Worm (Caenorhabditis elegans) whole organism, early embryonic: ENCODE data around the gene srh-276.
A peak's percentile ranks its signal among the peaks of the same experiment; 100 is the strongest.

Experiments
- B0310.2 ChIP-seq: sonication (generic microtip); optimal IDR thresholded peaks from 2 replicates; lab custom pipeline; 2016; ENCODE audit warnings: mild to moderate bottlenecking, missing genetic modification characterization, missing compliant biosample characterization
- F13C5.2 ChIP-seq: sonication (generic microtip); optimal IDR thresholded peaks from 2 replicates; lab custom pipeline; 2017; ENCODE audit warnings: mild to moderate bottlenecking, missing genetic modification characterization, inconsistent platforms, missing compliant biosample characterization
- aly-1 ChIP-seq: sonication (generic microtip); optimal IDR thresholded peaks from 2 replicates; lab custom pipeline; 2016; ENCODE audit warnings: missing genetic modification characterization, missing compliant biosample characterization
- ama-1 ChIP-seq: fragments of 150-350 bp; optimal IDR thresholded peaks from 2 replicates; lab custom pipeline; 2014
- ceh-13 ChIP-seq: fragments of 200-800 bp; sonication (Bioruptor generic); optimal IDR thresholded peaks from 2 replicates; lab custom pipeline; 2018; ENCODE audit warnings: mild to moderate bottlenecking, missing genetic modification characterization, missing compliant biosample characterization
- ceh-36 ChIP-seq: sonication (generic microtip); optimal IDR thresholded peaks from 2 replicates; lab custom pipeline; 2016; ENCODE audit warnings: missing genetic modification characterization, inconsistent platforms, missing compliant biosample characterization
- ets-7 ChIP-seq: sonication (generic microtip); optimal IDR thresholded peaks from 2 replicates; lab custom pipeline; 2016; ENCODE audit warnings: missing genotype, missing genetic modification characterization, missing compliant biosample characterization
- flt-1 ChIP-seq: fragments of 200-800 bp; sonication (Bioruptor generic); IDR thresholded peaks from 2 replicates; pipeline ENCODE4 v1.3.6; 2022; ENCODE audit warnings: missing genetic modification characterization, missing compliant biosample characterization
- hmbx-1 ChIP-seq: sonication (generic microtip); optimal IDR thresholded peaks from 2 replicates; lab custom pipeline; 2016; ENCODE audit warnings: mild to moderate bottlenecking, missing genetic modification characterization, missing compliant biosample characterization
- hmg-4 ChIP-seq: fragments of 200-800 bp; sonication (Bioruptor generic); optimal IDR thresholded peaks from 2 replicates; lab custom pipeline; 2018; ENCODE audit warnings: mild to moderate bottlenecking, missing genetic modification characterization, missing compliant biosample characterization
- hnd-1 ChIP-seq: sonication (generic microtip); optimal IDR thresholded peaks from 2 replicates; lab custom pipeline; 2016; ENCODE audit warnings: missing genetic modification characterization, missing compliant biosample characterization
- pes-1 ChIP-seq: fragments of 200-800 bp; sonication (Bioruptor generic); IDR thresholded peaks from 2 replicates; pipeline ENCODE4 v1.3.6; 2022; ENCODE audit warnings: missing genetic modification reagents, missing genetic modification characterization, missing compliant biosample characterization
- scrt-1 ChIP-seq: fragments of 200-800 bp; sonication (Bioruptor generic); IDR thresholded peaks from 2 replicates; pipeline ENCODE4 v1.3.6; 2022; ENCODE audit warnings: missing genetic modification characterization, missing compliant biosample characterization
- sea-1 ChIP-seq: fragments of 200-800 bp; sonication (Bioruptor generic); conservative IDR thresholded peaks from 2 replicates; pipeline ENCODE4 v1.3.6; 2022; ENCODE audit warnings: missing genetic modification characterization, missing compliant biosample characterization
- tbx-11 ChIP-seq: fragments of 200-800 bp; sonication (Bioruptor generic); IDR thresholded peaks from 2 replicates; pipeline ENCODE4 v1.3.6; 2022; ENCODE audit warnings: missing genetic modification characterization, missing compliant biosample characterization
- tbx-37 ChIP-seq: fragments of 200-800 bp; sonication (Bioruptor generic); conservative IDR thresholded peaks from 2 replicates; pipeline ENCODE4 v1.3.6; 2022; ENCODE audit warnings: missing genetic modification reagents, missing genetic modification characterization, missing compliant biosample characterization
- tra-4 ChIP-seq: sonication (generic microtip); optimal IDR thresholded peaks from 2 replicates; lab custom pipeline; 2017; ENCODE audit warnings: missing genetic modification characterization, missing compliant biosample characterization

Gene srh-276

DNA sequence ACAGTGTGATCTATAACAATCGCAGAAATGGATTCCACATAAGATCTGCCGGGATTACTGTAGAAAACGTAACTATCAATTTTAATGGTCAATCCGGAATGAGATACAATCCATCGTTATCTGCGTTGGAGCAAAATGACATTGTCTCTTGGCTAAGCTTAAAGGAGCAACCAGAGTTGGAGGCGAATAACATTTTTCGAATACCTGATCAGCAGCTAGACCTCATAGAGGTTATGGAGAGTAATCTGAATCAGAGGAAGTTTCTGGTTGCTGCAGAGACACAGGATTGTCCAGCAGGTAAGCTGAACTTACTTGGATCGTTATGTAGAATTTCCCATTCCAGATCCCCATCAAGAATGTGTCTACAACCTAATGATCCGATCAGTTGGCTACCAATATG is 25.6 kb upstream of the srh-276 start:
- TF ChIP-seq sea-1 (GFP tag; lab: Robert Waterston, UW) (no peak), tbx-37 (no peak), scrt-1 (GFP tag; lab: Robert Waterston, UW) (no peak), ama-1 (lab: Kevin White, UChicago) (no peak), F13C5.2 (no peak), tbx-11 (GFP tag; lab: Robert Waterston, UW) (no peak), aly-1 (tag; lab: Kevin White, UChicago) (no peak), hnd-1 (no peak), hmbx-1 (tag; lab: Kevin White, UChicago) (no peak), ets-7 (no peak), tra-4 (no peak), pes-1 (GFP tag; lab: Robert Waterston, UW) (no peak), hmg-4 (GFP tag; lab: Kevin White, UChicago) (no peak), flt-1 (no peak)

DNA sequence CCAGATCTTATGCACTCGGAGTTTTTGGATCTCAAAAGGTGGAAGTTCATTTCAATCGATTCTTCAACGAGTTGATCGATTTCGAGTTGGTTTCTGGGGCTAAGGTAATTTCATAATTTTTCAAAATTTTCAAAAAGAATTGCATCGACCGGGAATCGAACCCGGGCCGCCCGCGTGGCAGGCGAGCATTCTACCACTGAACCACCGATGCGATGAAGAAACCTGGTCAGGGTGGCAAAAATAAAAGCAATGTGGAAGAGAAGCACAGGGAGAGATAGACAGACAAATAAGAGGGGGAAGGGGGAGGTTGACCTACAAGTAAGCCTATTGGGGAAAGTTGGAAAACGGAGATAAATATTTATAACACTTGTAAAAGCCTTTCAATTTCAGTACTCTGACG is 24.1 kb upstream of the srh-276 start:
- TF ChIP-seq sea-1 (GFP tag; lab: Robert Waterston, UW) (peak; percentile 81), pes-1 (GFP tag; lab: Robert Waterston, UW) (no peak; the same call in 1 of the 2 replicates), ama-1 (lab: Kevin White, UChicago) (no peak), hnd-1 (no peak), tbx-37 (0 out of 2 replicates have a peak, but pooled peaks have one; percentile 34), tra-4 (no peak), scrt-1 (GFP tag; lab: Robert Waterston, UW) (peak; percentile 65; the same call in 1 of the 2 replicates), aly-1 (tag; lab: Kevin White, UChicago) (peak; percentile 41), hmbx-1 (tag; lab: Kevin White, UChicago) (no peak), ceh-13 (GFP tag; lab: Kevin White, UChicago) (peak; percentile 40), F13C5.2 (peak; percentile 44), B0310.2 (peak; percentile 42), tbx-11 (GFP tag; lab: Robert Waterston, UW) (peak; percentile 74; the same call in 1 of the 2 replicates), flt-1 (peak; percentile 78), ceh-36 (tag; lab: Kevin White, UChicago) (peak; percentile 45), ets-7 (no peak), hmg-4 (GFP tag; lab: Kevin White, UChicago) (no peak)

DNA sequence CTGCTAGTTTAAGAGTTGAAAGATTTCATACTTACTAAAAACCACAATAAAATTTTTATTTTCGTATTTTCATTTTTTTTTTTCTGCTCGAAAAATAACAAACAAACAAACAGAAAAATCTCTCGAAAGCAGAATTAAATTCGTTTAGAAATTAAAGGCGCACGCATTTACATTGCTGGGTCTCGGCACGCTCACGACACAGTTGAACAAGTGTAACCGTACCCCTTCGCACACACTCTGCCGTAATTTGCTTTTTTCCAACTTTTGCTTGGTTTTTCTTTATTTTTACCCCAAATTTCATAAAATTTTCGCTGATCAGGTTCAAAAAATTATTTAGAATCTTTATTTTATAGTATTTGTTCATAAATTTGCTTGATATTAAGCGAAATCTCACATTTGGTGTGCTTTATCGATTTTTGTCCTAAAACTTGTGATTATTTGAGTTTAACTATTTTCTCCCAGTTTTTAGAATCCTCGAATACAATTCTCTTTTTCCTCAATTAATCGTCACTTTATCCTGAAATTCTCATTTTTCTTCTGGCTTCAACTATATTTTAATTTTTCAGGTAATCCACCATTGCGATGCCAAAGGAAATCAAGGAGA is 17.5 kb upstream of the srh-276 start, which contains the start of gene rpl-38:
TSS of gene rpl-38 (plus strand) at position 554 of the 604 bp plus-strand sequence.
- TF ChIP-seq hmg-4 (GFP tag; lab: Kevin White, UChicago) (no peak), hmbx-1 (tag; lab: Kevin White, UChicago) (no peak), ceh-13 (GFP tag; lab: Kevin White, UChicago) (no peak), tbx-11 (GFP tag; lab: Robert Waterston, UW) (no peak), flt-1 (no peak), ama-1 (lab: Kevin White, UChicago) (peak; percentile 70), ets-7 (no peak), tbx-37 (peak; percentile 16; the same call in 1 of the 2 replicates), sea-1 (GFP tag; lab: Robert Waterston, UW) (0 out of 2 replicates have a peak, but pooled peaks have one; percentile 34), ceh-36 (tag; lab: Kevin White, UChicago) (no peak), tra-4 (no peak)

DNA sequence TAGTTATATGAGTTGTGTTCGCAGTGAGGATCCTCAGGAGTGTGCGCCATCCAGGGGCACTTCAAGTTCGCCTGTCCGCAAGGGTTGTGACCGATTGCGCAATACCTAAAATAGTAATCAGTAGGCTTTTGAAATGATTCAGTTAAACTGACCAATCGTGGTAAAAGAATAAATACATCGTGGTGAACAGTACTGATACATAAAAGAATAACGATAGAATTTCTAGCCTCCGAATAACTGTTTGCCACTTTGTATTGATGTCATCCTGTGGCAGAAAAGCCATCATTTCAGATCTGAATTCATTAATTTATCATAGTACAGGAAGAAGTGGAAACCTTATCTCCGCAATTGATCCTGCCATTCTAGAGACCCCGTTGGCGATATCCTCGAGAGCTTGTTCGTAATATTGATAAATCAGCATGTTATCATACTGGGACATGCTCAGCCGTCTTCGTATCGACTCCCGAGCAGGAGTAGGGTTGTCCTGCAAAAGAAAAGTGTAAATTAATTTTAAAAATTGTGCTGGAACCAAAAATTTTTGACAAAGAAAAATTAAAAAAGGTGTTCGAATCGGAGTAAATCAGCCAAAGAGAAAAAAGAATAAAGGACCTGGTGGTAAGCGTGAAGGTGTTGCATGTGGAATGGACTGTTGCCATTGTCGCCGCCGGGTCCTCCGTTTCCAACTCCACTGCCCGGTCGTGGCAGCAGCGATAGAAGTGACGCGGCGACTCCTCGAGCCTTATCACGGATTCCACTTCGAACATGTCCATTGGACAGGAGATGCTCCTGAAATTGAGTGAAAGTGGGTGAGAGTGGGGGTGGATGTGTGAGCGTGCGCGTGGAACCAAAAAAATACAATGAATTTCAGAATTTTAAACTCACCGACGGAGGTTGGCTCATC is 16.1 kb upstream of the srh-276 start:
- TF ChIP-seq tra-4: no peak
- TF ChIP-seq ceh-36 (tag; lab: Kevin White, UChicago): no peak

DNA sequence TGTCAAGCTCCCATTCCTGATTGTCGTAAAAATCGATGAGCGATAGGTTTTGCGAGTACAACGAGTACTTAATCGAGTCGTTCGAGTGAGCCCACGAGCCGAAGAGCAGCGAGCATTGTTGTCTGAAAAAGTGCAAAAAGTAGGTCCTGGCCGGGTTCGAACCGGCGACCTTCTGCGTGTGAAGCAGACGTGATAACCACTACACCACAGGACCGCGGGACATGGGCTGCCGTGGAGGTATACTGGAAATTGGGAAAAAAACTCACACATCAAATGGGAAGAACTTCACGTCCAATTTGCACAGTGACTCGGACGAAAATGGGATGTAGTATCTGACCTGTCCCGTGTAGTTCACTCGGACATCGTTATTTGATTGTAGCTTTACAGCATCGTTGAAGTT is 13.8 kb upstream of the srh-276 start:
- no peak for TF ChIP-seq ama-1 (lab: Kevin White, UChicago)
- no peak for TF ChIP-seq ets-7
- no peak for TF ChIP-seq tbx-11 (GFP tag; lab: Robert Waterston, UW)
- no peak for TF ChIP-seq ceh-36 (tag; lab: Kevin White, UChicago)
- TF ChIP-seq tbx-37: no peak
- no peak for TF ChIP-seq F13C5.2
- TF ChIP-seq scrt-1 (GFP tag; lab: Robert Waterston, UW): no peak

DNA sequence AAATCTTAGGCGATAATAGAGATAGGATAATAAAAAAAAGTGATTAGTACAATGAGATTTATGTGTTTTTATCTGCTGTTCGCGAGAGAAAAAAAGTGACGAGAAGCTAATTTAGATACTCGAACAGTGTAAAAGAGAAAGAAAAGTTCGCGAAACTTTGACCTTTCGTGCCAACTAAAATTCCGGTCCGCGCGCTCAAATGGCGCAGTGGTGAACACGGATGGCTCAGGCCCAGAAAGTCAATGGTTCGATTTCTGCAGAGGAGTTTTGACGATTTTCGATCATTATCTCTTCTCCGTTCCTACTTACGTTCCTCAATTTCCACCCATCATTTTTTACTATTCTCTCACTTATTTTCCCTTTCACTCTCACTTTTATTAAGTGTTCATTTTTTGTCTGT is 12.7 kb upstream of the srh-276 start:
- TF ChIP-seq pes-1 (GFP tag; lab: Robert Waterston, UW) (no peak), sea-1 (GFP tag; lab: Robert Waterston, UW) (no peak), scrt-1 (GFP tag; lab: Robert Waterston, UW) (no peak), B0310.2 (no peak), flt-1 (no peak), ceh-13 (GFP tag; lab: Kevin White, UChicago) (no peak), ama-1 (lab: Kevin White, UChicago) (no peak), ets-7 (no peak), tra-4 (no peak), tbx-37 (no peak), aly-1 (tag; lab: Kevin White, UChicago) (no peak), hnd-1 (no peak), ceh-36 (tag; lab: Kevin White, UChicago) (no peak), tbx-11 (GFP tag; lab: Robert Waterston, UW) (no peak), hmg-4 (GFP tag; lab: Kevin White, UChicago) (no peak), F13C5.2 (no peak), hmbx-1 (tag; lab: Kevin White, UChicago) (no peak)

DNA sequence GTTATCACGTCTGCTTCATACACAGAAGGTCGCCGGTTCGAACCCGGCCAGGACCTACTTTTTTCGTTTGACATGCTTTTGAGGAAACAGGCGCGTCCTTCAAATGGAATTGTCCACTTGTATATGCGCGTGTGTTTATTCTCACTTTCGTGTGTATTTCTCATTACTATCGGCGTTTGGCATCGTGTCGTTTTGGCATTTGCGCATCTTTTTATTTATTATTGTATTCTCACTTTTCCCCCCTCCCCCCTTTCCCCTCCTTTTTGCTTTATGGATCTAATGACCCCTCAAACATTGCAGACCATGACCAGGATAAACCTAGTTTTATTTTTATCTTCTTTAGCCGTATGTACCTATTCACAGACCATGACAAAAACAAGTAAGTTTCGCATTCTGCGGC is 11.8 kb upstream of the srh-276 start, which contains the start of gene F21A3.3:
TSS of gene F21A3.3 (plus strand) at position 301 of the 400 bp plus-strand sequence.
- TF ChIP-seq tbx-37 (no peak), ama-1 (lab: Kevin White, UChicago) (no peak), hmbx-1 (tag; lab: Kevin White, UChicago) (no peak), ceh-36 (tag; lab: Kevin White, UChicago) (no peak), flt-1 (no peak), tra-4 (no peak), B0310.2 (no peak), scrt-1 (GFP tag; lab: Robert Waterston, UW) (no peak), ets-7 (no peak), F13C5.2 (no peak), hmg-4 (GFP tag; lab: Kevin White, UChicago) (no peak), aly-1 (tag; lab: Kevin White, UChicago) (no peak), ceh-13 (GFP tag; lab: Kevin White, UChicago) (no peak), sea-1 (GFP tag; lab: Robert Waterston, UW) (no peak), pes-1 (GFP tag; lab: Robert Waterston, UW) (no peak), tbx-11 (GFP tag; lab: Robert Waterston, UW) (no peak), hnd-1 (no peak)
